4 fruit fly cellular contexts compared by ENCODE assay signal in genomic region chr3R:14785335-14785734, dm6.
TF ChIP-seq lines count a peak whose summit lies in the region.

No protein-coding gene starts in this region.

- no peak for TF ChIP-seq CTCF in whole organism, embryonic (GFP tag; optimal IDR thresholded peaks at IDR 0.05; lab: Kevin White, UChicago)

TF ChIP-seq in whole organism, adult, 20 proteins besides CTCF, POLR2A, EP300 and RAD21:
- TF ChIP-seq kay (GFP tag; lab: Kevin White, UChicago; ENCODE audit: borderline replicate concordance) (peak; percentile 11), toe (GFP tag; optimal IDR thresholded peaks at IDR 0.05; lab: Kevin White, UChicago) (no peak)

TF ChIP-seq in whole organism, embryonic, 481 proteins besides CTCF, POLR2A, EP300 and RAD21:
- TF ChIP-seq row (GFP tag; IDR thresholded peaks at IDR 0.05; lab: Robert Waterston, UW) (0 out of 3 replicates have a peak, but pooled peaks have one; percentile 27), Drgx (GFP tag; IDR thresholded peaks at IDR 0.05; lab: Robert Waterston, UW) (0 out of 2 replicates have a peak, but pooled peaks have one; percentile 25), Med (GFP tag; lab: Kevin White, UChicago) (peak; percentile 69), sens (GFP tag; lab: Kevin White, UChicago) (peak; percentile 81), CG14441 (GFP tag; IDR thresholded peaks at IDR 0.05; lab: Robert Waterston, UW) (peak; percentile 17; the same call in 1 of the 2 replicates), gro (GFP tag; optimal IDR thresholded peaks at IDR 0.05; lab: Kevin White, UChicago) (no peak)

TF ChIP-seq in whole organism, prepupa, 60 proteins besides CTCF, POLR2A, EP300 and RAD21:
- TF ChIP-seq Met (GFP tag; optimal IDR thresholded peaks at IDR 0.05; lab: Kevin White, UChicago): no peak
- no peak for TF ChIP-seq esn (GFP tag; optimal IDR thresholded peaks at IDR 0.05; lab: Kevin White, UChicago)
- no peak for TF ChIP-seq CG3919 (GFP tag; optimal IDR thresholded peaks at IDR 0.05; lab: Kevin White, UChicago)
- TF ChIP-seq CG11294 (GFP tag; IDR thresholded peaks at IDR 0.05; lab: Robert Waterston, UW): no peak
- TF ChIP-seq Blimp-1 (GFP tag; optimal IDR thresholded peaks at IDR 0.05; lab: Kevin White, UChicago): no peak
- no peak for TF ChIP-seq OdsH (GFP tag; optimal IDR thresholded peaks at IDR 0.05; lab: Kevin White, UChicago)
- TF ChIP-seq CG32006 (GFP tag; optimal IDR thresholded peaks at IDR 0.05; lab: Kevin White, UChicago): peak; percentile 70
- TF ChIP-seq CG8632 (GFP tag; optimal IDR thresholded peaks at IDR 0.05; lab: Kevin White, UChicago): no peak
- TF ChIP-seq CG11902 (GFP tag; optimal IDR thresholded peaks at IDR 0.05; lab: Kevin White, UChicago): no peak
- TF ChIP-seq CG6276 (GFP tag; optimal IDR thresholded peaks at IDR 0.05; lab: Kevin White, UChicago): no peak
- no peak for TF ChIP-seq CG31627 (GFP tag; optimal IDR thresholded peaks at IDR 0.05; lab: Kevin White, UChicago)
- no peak for TF ChIP-seq fd59A (GFP tag; optimal IDR thresholded peaks at IDR 0.05; lab: Kevin White, UChicago)
- no peak for TF ChIP-seq Eip93F (GFP tag; optimal IDR thresholded peaks at IDR 0.05; lab: Kevin White, UChicago)
- no peak for TF ChIP-seq Eip75B (GFP tag; optimal IDR thresholded peaks at IDR 0.05; lab: Kevin White, UChicago)
- TF ChIP-seq CG6163 (GFP tag; IDR thresholded peaks at IDR 0.05; lab: Robert Waterston, UW): no peak
- no peak for TF ChIP-seq Lpt (GFP tag; optimal IDR thresholded peaks at IDR 0.05; lab: Kevin White, UChicago)
- TF ChIP-seq Hr38 (GFP tag; optimal IDR thresholded peaks at IDR 0.05; lab: Kevin White, UChicago): no peak
- TF ChIP-seq fd85E (GFP tag; optimal IDR thresholded peaks at IDR 0.05; lab: Kevin White, UChicago): no peak
- no peak for TF ChIP-seq CG6792 (GFP tag; optimal IDR thresholded peaks at IDR 0.05; lab: Kevin White, UChicago)
- TF ChIP-seq Hr4 (GFP tag; optimal IDR thresholded peaks at IDR 0.05; lab: Kevin White, UChicago): peak; percentile 51
- peak; percentile 31 for TF ChIP-seq CG4318 (GFP tag; optimal IDR thresholded peaks at IDR 0.05; lab: Kevin White, UChicago)
- no peak for TF ChIP-seq vri (GFP tag; optimal IDR thresholded peaks at IDR 0.05; lab: Kevin White, UChicago)
- TF ChIP-seq pdm3 (GFP tag; optimal IDR thresholded peaks at IDR 0.05; lab: Kevin White, UChicago): no peak
- no peak for TF ChIP-seq Smox (GFP tag; optimal IDR thresholded peaks at IDR 0.05; lab: Kevin White, UChicago)
- no peak for TF ChIP-seq eg (GFP tag; IDR thresholded peaks at IDR 0.05; lab: Robert Waterston, UW)
- TF ChIP-seq CG8119 (GFP tag; IDR thresholded peaks at IDR 0.05; lab: Robert Waterston, UW): peak; percentile 54; the same call in 2 of the 3 replicates
- peak; percentile 6 for TF ChIP-seq net (GFP tag; optimal IDR thresholded peaks at IDR 0.05; lab: Kevin White, UChicago)
- no peak for TF ChIP-seq salr (GFP tag; optimal IDR thresholded peaks at IDR 0.05; lab: Kevin White, UChicago)
- TF ChIP-seq CG3032 (tag; optimal IDR thresholded peaks at IDR 0.05; lab: Kevin White, UChicago): no peak
- TF ChIP-seq CG15336 (GFP tag; IDR thresholded peaks at IDR 0.05; lab: Robert Waterston, UW): peak; percentile 35
- peak; percentile 21 for TF ChIP-seq Sox14 (GFP tag; optimal IDR thresholded peaks at IDR 0.05; lab: Kevin White, UChicago)
- no peak for TF ChIP-seq topi (GFP tag; optimal IDR thresholded peaks at IDR 0.05; lab: Kevin White, UChicago)
- TF ChIP-seq dsx (GFP tag; optimal IDR thresholded peaks at IDR 0.05; lab: Kevin White, UChicago; ENCODE audit: poor library complexity, severe bottlenecking): no peak
- TF ChIP-seq svp (GFP tag; lab: Kevin White, UChicago): no peak
- TF ChIP-seq CG10631 (GFP tag; optimal IDR thresholded peaks at IDR 0.05; lab: Kevin White, UChicago): no peak
- TF ChIP-seq cyc (GFP tag; optimal IDR thresholded peaks at IDR 0.05; lab: Kevin White, UChicago): no peak
- TF ChIP-seq dac (GFP tag; optimal IDR thresholded peaks at IDR 0.05; lab: Kevin White, UChicago): no peak
- TF ChIP-seq CG6808 (GFP tag; optimal IDR thresholded peaks at IDR 0.05; lab: Kevin White, UChicago): no peak
- TF ChIP-seq CG34406 (GFP tag; optimal IDR thresholded peaks at IDR 0.05; lab: Kevin White, UChicago): no peak
- no peak for TF ChIP-seq lz (GFP tag; optimal IDR thresholded peaks at IDR 0.05; lab: Kevin White, UChicago)
- no peak for TF ChIP-seq Sox102F (GFP tag; optimal IDR thresholded peaks at IDR 0.05; lab: Kevin White, UChicago)
- no peak for TF ChIP-seq Sox15 (GFP tag; optimal IDR thresholded peaks at IDR 0.05; lab: Kevin White, UChicago)
- no peak for TF ChIP-seq CG16779 (tag; optimal IDR thresholded peaks at IDR 0.05; lab: Kevin White, UChicago)
- TF ChIP-seq achi (GFP tag; optimal IDR thresholded peaks at IDR 0.05; lab: Kevin White, UChicago): peak; percentile 12

TF ChIP-seq in whole organism, pupa, 21 proteins besides CTCF, POLR2A, EP300 and RAD21:
- peak; percentile 17 for TF ChIP-seq CG8301 (tag; optimal IDR thresholded peaks at IDR 0.05; lab: Kevin White, UChicago)
- peak; percentile 16; the same call in 1 of the 3 replicates for TF ChIP-seq CG4496 (GFP tag; IDR thresholded peaks at IDR 0.05; lab: Robert Waterston, UW)
- TF ChIP-seq CG14655 (GFP tag; optimal IDR thresholded peaks at IDR 0.05; lab: Kevin White, UChicago): peak; percentile 48
- TF ChIP-seq rn (GFP tag; IDR thresholded peaks at IDR 0.05; lab: Robert Waterston, UW): no peak
